Worm (Caenorhabditis elegans) whole organism, late embryonic: ENCODE measurements around the gene F32G8.3.

ENCODE experiments used
- F13H6.1 ChIP-seq: sonication (generic microtip); optimal IDR thresholded peaks from 2 replicates; lab custom pipeline; 2016; ENCODE audit warnings: missing genetic modification characterization, missing compliant biosample characterization
- K02D7.2 ChIP-seq: sonication (generic microtip); optimal IDR thresholded peaks from 2 replicates; lab custom pipeline; 2017; ENCODE audit warnings: mild to moderate bottlenecking, missing genetic modification characterization, missing compliant biosample characterization
- T23F11.4 ChIP-seq: fragments of 200-800 bp; sonication (Bioruptor generic); optimal IDR thresholded peaks from 2 replicates; lab custom pipeline; 2018; ENCODE audit warnings: mild to moderate bottlenecking, missing genetic modification characterization, missing compliant biosample characterization
- ahr-1 ChIP-seq: sonication (generic microtip); optimal IDR thresholded peaks from 2 replicates; lab custom pipeline; 2016; ENCODE audit warnings: missing genetic modification characterization, missing compliant biosample characterization
- ceh-14 ChIP-seq: sonication (generic microtip); optimal IDR thresholded peaks from 2 replicates; lab custom pipeline; 2016; ENCODE audit warnings: missing genotype, missing genetic modification characterization, missing compliant biosample characterization
- ceh-34 ChIP-seq: sonication (generic microtip); optimal IDR thresholded peaks from 2 replicates; lab custom pipeline; 2016; ENCODE audit warnings: mild to moderate bottlenecking, missing genetic modification characterization, missing compliant biosample characterization
- ceh-45 ChIP-seq: fragments of 200-800 bp; sonication (Bioruptor generic); IDR thresholded peaks from 2 replicates; pipeline ENCODE4 v1.3.6; 2022; ENCODE audit warnings: missing genetic modification reagents, missing genetic modification characterization, missing compliant biosample characterization
- ceh-48 ChIP-seq: sonication (generic microtip); optimal IDR thresholded peaks from 2 replicates; lab custom pipeline; 2016; ENCODE audit warnings: missing genetic modification characterization, inconsistent platforms, missing compliant biosample characterization
- ceh-6 ChIP-seq: fragments of 200-800 bp; sonication (Bioruptor generic); optimal IDR thresholded peaks from 2 replicates; lab custom pipeline; 2018; ENCODE audit warnings: mild to moderate bottlenecking, missing genetic modification characterization, missing compliant biosample characterization
- ceh-9 ChIP-seq: sonication (generic microtip); optimal IDR thresholded peaks from 2 replicates; lab custom pipeline; 2016; ENCODE audit warnings: mild to moderate bottlenecking, missing genetic modification characterization, inconsistent platforms, missing compliant biosample characterization
- che-1 ChIP-seq: sonication (generic microtip); optimal IDR thresholded peaks from 2 replicates; lab custom pipeline; 2016; ENCODE audit warnings: mild to moderate bottlenecking, missing genetic modification characterization, missing compliant biosample characterization
- dmd-4 ChIP-seq: sonication (generic microtip); optimal IDR thresholded peaks from 2 replicates; lab custom pipeline; 2016; ENCODE audit warnings: borderline replicate concordance, missing genetic modification characterization, missing compliant biosample characterization
- ets-4 ChIP-seq: sonication (generic microtip); optimal IDR thresholded peaks from 2 replicates; lab custom pipeline; 2016; ENCODE audit warnings: missing genetic modification characterization, missing compliant biosample characterization
- fax-1 ChIP-seq: sonication (generic microtip); optimal IDR thresholded peaks from 2 replicates; lab custom pipeline; 2016; ENCODE audit warnings: missing genotype, missing genetic modification characterization, missing compliant biosample characterization
- fkh-6 ChIP-seq: sonication (generic microtip); optimal IDR thresholded peaks from 2 replicates; lab custom pipeline; 2016; ENCODE audit warnings: missing genetic modification characterization, missing compliant biosample characterization
- gmeb-2 ChIP-seq: sonication (generic microtip); optimal IDR thresholded peaks from 2 replicates; lab custom pipeline; 2016; ENCODE audit warnings: missing genetic modification characterization, inconsistent platforms, missing compliant biosample characterization
- hlh-13 ChIP-seq: fragments of 200-800 bp; sonication (Bioruptor generic); optimal IDR thresholded peaks from 2 replicates; lab custom pipeline; 2018; ENCODE audit warnings: mild to moderate bottlenecking, missing genetic modification characterization, missing compliant biosample characterization
- hlh-6 ChIP-seq: sonication (generic microtip); optimal IDR thresholded peaks from 2 replicates; lab custom pipeline; 2016; ENCODE audit warnings: missing genotype, missing genetic modification characterization, missing compliant biosample characterization
- lin-11 ChIP-seq: fragments of 200-800 bp; sonication (Bioruptor generic); optimal IDR thresholded peaks from 2 replicates; lab custom pipeline; 2018; ENCODE audit warnings: mild to moderate bottlenecking, missing genetic modification characterization, missing compliant biosample characterization
- madf-2 ChIP-seq: sonication (generic microtip); optimal IDR thresholded peaks from 2 replicates; lab custom pipeline; 2017; ENCODE audit warnings: missing genetic modification characterization, missing compliant biosample characterization
- nfya-1 ChIP-seq: sonication (generic microtip); optimal IDR thresholded peaks from 2 replicates; lab custom pipeline; 2017; ENCODE audit warnings: missing genetic modification characterization, mild to moderate bottlenecking, missing compliant biosample characterization, antibody characterized with exemption, moderate library complexity
- nhr-11 ChIP-seq: fragments of 150-350 bp; optimal IDR thresholded peaks from 2 replicates; lab custom pipeline; 2014; ENCODE audit warnings: missing biosample characterization, missing genetic modification characterization
- nhr-232 ChIP-seq: sonication (generic microtip); optimal IDR thresholded peaks from 2 replicates; lab custom pipeline; 2016; ENCODE audit warnings: missing genetic modification characterization, missing compliant biosample characterization
- npax-4 ChIP-seq: sonication (generic microtip); optimal IDR thresholded peaks from 2 replicates; lab custom pipeline; 2016; ENCODE audit warnings: missing genetic modification characterization, missing compliant biosample characterization
- odd-2 ChIP-seq: sonication (generic microtip); optimal IDR thresholded peaks from 2 replicates; lab custom pipeline; 2017; ENCODE audit warnings: antibody characterized with exemption, mild to moderate bottlenecking, missing genetic modification characterization, missing compliant biosample characterization
- pag-3 ChIP-seq: sonication (generic microtip); optimal IDR thresholded peaks from 2 replicates; lab custom pipeline; 2016; ENCODE audit warnings: missing compliant biosample characterization, missing genetic modification characterization, borderline replicate concordance
- pax-1 ChIP-seq: fragments of 150-350 bp; optimal IDR thresholded peaks from 2 replicates; lab custom pipeline; 2014; ENCODE audit warnings: missing biosample characterization, missing genetic modification characterization
- pha-2 ChIP-seq: sonication (generic microtip); optimal IDR thresholded peaks from 2 replicates; lab custom pipeline; 2017; ENCODE audit warnings: mild to moderate bottlenecking, missing genetic modification characterization, missing compliant biosample characterization
- pha-4 ChIP-seq: fragments of 150-350 bp; optimal IDR thresholded peaks from 2 replicates; lab custom pipeline; 2018; ENCODE audit warnings: missing biosample characterization, missing genetic modification reagents, missing genetic modification characterization
- pqm-1 ChIP-seq: sonication (generic microtip); optimal IDR thresholded peaks from 2 replicates; lab custom pipeline; 2016; ENCODE audit warnings: missing genetic modification characterization, missing compliant biosample characterization
- pros-1 ChIP-seq: fragments of 150-350 bp; optimal IDR thresholded peaks from 2 replicates; lab custom pipeline; 2014; ENCODE audit warnings: missing biosample characterization, missing genetic modification reagents, missing genetic modification characterization
- rnt-1 ChIP-seq: sonication (generic microtip); optimal IDR thresholded peaks from 2 replicates; lab custom pipeline; 2016; ENCODE audit warnings: missing genetic modification characterization, missing compliant biosample characterization
- sdc-2 ChIP-seq: sonication (generic microtip); optimal IDR thresholded peaks from 2 replicates; lab custom pipeline; 2016; ENCODE audit warnings: missing genotype, missing genetic modification characterization, missing compliant biosample characterization
- sox-4 ChIP-seq: sonication (generic microtip); optimal IDR thresholded peaks from 2 replicates; lab custom pipeline; 2017; ENCODE audit warnings: mild to moderate bottlenecking, missing genetic modification characterization, inconsistent platforms, missing compliant biosample characterization
- syd-9 ChIP-seq: sonication (generic microtip); optimal IDR thresholded peaks from 2 replicates; lab custom pipeline; 2016; ENCODE audit warnings: mild to moderate bottlenecking, missing genetic modification characterization, moderate library complexity, missing compliant biosample characterization
- tbx-7 ChIP-seq: sonication (generic microtip); optimal IDR thresholded peaks from 2 replicates; lab custom pipeline; 2016; ENCODE audit warnings: missing genotype, missing genetic modification characterization, missing compliant biosample characterization
- ttx-3 ChIP-seq: sonication (generic microtip); optimal IDR thresholded peaks from 2 replicates; lab custom pipeline; 2016; ENCODE audit warnings: missing genetic modification reagents, missing genetic modification characterization, missing compliant biosample characterization
- unc-3 ChIP-seq, 2 experiments: fragments of 200-800 bp in 1 of 2; sonication (Bioruptor generic) in 1 of 2; sonication (generic microtip) in 1 of 2; conservative IDR thresholded peaks in 1 of 2; optimal IDR thresholded peaks in 1 of 2; 2 replicates each; pipeline versions ENCODE4 v1.3.6 to Lab custom; 2016 to 2022; ENCODE audit warnings: missing compliant biosample characterization in 2 of 2, missing genetic modification characterization in 2 of 2, missing genetic modification reagents in 1 of 2
- unc-55 ChIP-seq: sonication (generic microtip); optimal IDR thresholded peaks from 2 replicates; lab custom pipeline; 2017; ENCODE audit warnings: missing biosample characterization, missing genetic modification reagents, missing genetic modification characterization
- unc-86 ChIP-seq: sonication (generic microtip); optimal IDR thresholded peaks from 2 replicates; lab custom pipeline; 2016; ENCODE audit warnings: missing genetic modification characterization, missing compliant biosample characterization
- zip-5 ChIP-seq: sonication (generic microtip); optimal IDR thresholded peaks from 2 replicates; lab custom pipeline; 2016; ENCODE audit warnings: missing genetic modification characterization, missing compliant biosample characterization
- ztf-16 ChIP-seq: sonication (generic microtip); optimal IDR thresholded peaks from 2 replicates; lab custom pipeline; 2017; ENCODE audit warnings: missing genetic modification characterization, missing compliant biosample characterization

Gene F32G8.3

ce11 chrV:10592479-10592878 is 37.3 kb upstream of the F32G8.3 start, which contains the start of gene T21C9.9:
Gene T21C9.9 (minus strand): TSS chrV:10592579.
- TF ChIP-seq ceh-14 (tag; lab: Kevin White, UChicago) (no peak), gmeb-2 (tag; lab: Kevin White, UChicago) (no peak), ceh-6 (GFP tag; lab: Kevin White, UChicago) (no peak), pax-1 (tag; lab: Kevin White, UChicago) (no peak), fax-1 (no peak), nhr-232 (no peak), ceh-48 (tag; lab: Kevin White, UChicago) (no peak), T23F11.4 (GFP tag; lab: Kevin White, UChicago) (no peak), K02D7.2 (no peak), madf-2 (no peak), che-1 (tag; lab: Kevin White, UChicago) (no peak), ceh-9 (tag; lab: Kevin White, UChicago) (no peak)
- TF ChIP-seq, all 69 proteins: peak for 0

DNA sequence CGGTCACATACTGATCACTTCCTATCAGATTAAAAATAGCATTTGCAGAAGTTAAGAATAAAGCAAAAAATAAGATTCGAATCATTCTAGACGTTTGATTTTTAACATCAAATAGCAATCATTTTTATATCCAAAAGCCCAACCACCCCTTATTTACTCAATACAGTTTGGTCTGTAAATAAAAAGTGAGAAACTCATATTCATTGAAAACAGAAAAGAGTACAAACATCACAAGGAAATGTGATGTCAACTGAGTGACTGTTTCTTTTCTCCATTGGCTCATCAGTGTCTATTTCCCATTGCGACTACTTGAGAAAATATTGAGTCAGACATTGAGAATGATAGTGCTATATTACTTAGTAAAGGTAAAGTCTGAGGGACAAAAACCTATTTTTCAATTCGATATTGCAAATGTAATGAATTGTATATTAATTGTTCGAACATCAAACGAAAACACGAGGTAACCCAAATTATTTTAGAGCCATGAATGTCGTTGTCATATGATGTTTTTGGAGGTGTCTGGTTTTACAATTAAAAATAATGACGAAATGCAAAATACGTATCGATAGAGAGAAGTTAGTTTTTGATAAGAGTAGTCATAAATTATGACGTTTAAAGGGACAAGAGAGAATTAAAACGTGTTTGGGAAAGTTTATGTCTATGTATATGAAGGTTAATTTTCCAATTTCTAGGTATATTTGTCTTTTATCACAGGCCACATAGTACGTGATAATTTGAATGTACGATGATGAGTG is 34.8 kb upstream of the F32G8.3 start, which contains the start of gene ttr-23:
Gene ttr-23, minus strand, starts transcription at position 87 of the 755 bp plus-strand sequence.
- TF ChIP-seq ceh-48 (tag; lab: Kevin White, UChicago) = no peak
- TF ChIP-seq lin-11 (tag; lab: Kevin White, UChicago) = no peak
- no peak for TF ChIP-seq ceh-45 (GFP tag; lab: Robert Waterston, UW)
- TF ChIP-seq dmd-4 (tag; lab: Kevin White, UChicago) = no peak
- no peak for TF ChIP-seq rnt-1 (tag; lab: Kevin White, UChicago)
- no peak for TF ChIP-seq hlh-13
- no peak for TF ChIP-seq sdc-2 (tag; lab: Kevin White, UChicago)
- TF ChIP-seq zip-5 (tag; lab: Kevin White, UChicago) = no peak
- TF ChIP-seq pha-4 = no peak
- no peak for TF ChIP-seq ceh-34 (tag; lab: Kevin White, UChicago)
- TF ChIP-seq ahr-1 (tag; lab: Kevin White, UChicago) = no peak
- TF ChIP-seq gmeb-2 (tag; lab: Kevin White, UChicago) = no peak
- TF ChIP-seq nhr-11 (tag; lab: Kevin White, UChicago) = no peak
- no peak for TF ChIP-seq npax-4 (tag; lab: Kevin White, UChicago)
- no peak for TF ChIP-seq hlh-6 (tag; lab: Kevin White, UChicago)
- no peak for TF ChIP-seq fkh-6
- no peak for TF ChIP-seq nhr-232
- no peak for TF ChIP-seq pqm-1 (tag; lab: Kevin White, UChicago)

DNA sequence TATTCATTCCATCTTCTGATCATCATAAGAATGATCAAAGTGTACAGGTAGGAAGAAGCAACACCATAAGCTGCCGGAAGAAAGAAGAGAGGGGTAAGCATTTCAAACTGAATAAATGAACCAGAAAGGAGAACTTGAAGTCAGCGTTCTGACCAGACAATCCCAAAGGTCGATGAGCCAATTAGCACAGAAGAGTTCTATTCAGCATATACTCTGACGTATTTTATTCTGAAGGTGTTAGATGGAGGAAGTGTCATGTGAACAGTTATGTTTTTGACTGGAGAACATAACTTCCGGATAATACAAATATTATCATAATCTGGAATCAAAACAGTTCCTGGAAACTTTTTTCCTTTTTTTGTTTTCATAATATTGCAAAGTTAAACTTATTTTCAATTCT is 33.6 kb upstream of the F32G8.3 start, which contains the start of gene srg-32:
Gene srg-32, minus strand, starts transcription at position 101 of the 400 bp plus-strand sequence.
- TF ChIP-seq che-1 (tag; lab: Kevin White, UChicago) (no peak), pha-2 (tag; lab: Kevin White, UChicago) (no peak), ets-4 (tag; lab: Kevin White, UChicago) (no peak), nhr-232 (no peak), pag-3 (tag; lab: Kevin White, UChicago) (no peak), unc-3 (GFP tag; conservative IDR thresholded peaks at IDR 0.05; lab: Robert Waterston, UW) (no peak), unc-3 (tag; optimal IDR thresholded peaks at IDR 0.05; lab: Kevin White, UChicago) (no peak), ttx-3 (no peak), tbx-7 (tag; lab: Kevin White, UChicago) (no peak), fkh-6 (no peak), ceh-9 (tag; lab: Kevin White, UChicago) (no peak)

DNA sequence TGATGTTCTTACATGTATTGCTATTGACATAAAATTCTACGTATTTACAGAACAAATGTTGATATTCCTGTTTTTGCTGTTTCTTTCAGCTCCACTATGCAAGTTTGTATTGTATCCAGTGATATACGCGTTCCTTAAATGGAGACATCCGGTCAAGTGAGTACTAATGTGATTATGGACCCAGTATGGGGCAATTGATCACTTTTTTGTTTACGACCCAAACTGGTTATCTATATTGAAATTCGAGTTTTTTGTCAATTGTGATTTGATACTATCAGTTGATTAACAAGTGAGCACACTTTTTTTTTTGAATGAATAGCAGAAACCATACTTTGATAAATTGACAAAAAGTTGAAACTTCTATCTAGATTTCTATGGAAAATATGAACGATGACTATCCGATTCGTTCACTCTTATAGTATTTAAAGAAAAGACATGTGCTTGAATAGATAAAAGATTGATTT is 26.7 kb upstream of the F32G8.3 start, which contains the start of gene T21C9.6:
Gene T21C9.6, plus strand, starts transcription at position 51 of the 464 bp plus-strand sequence.
- TF ChIP-seq unc-55 (GFP tag; lab: Kevin White, UChicago) = no peak
- no peak for TF ChIP-seq gmeb-2 (tag; lab: Kevin White, UChicago)
- TF ChIP-seq pros-1 (tag; lab: Kevin White, UChicago) = no peak
- TF ChIP-seq dmd-4 (tag; lab: Kevin White, UChicago) = no peak
- no peak for TF ChIP-seq odd-2 (tag; lab: Kevin White, UChicago)
- TF ChIP-seq nhr-11 (tag; lab: Kevin White, UChicago) = no peak
- TF ChIP-seq F13H6.1 = no peak
- no peak for TF ChIP-seq nfya-1 (tag; lab: Kevin White, UChicago)
- TF ChIP-seq fax-1 = no peak
- no peak for TF ChIP-seq unc-86 (tag; lab: Kevin White, UChicago)
- no peak for TF ChIP-seq pax-1 (tag; lab: Kevin White, UChicago)
- no peak for TF ChIP-seq fkh-6
- TF ChIP-seq ceh-34 (tag; lab: Kevin White, UChicago) = no peak
- TF ChIP-seq ztf-16 (tag; lab: Kevin White, UChicago) = no peak
- no peak for TF ChIP-seq syd-9 (tag; lab: Kevin White, UChicago)
- no peak for TF ChIP-seq sox-4
- TF ChIP-seq zip-5 (tag; lab: Kevin White, UChicago) = no peak
- TF ChIP-seq unc-3 (GFP tag; conservative IDR thresholded peaks at IDR 0.05; lab: Robert Waterston, UW) = no peak
- no peak for TF ChIP-seq unc-3 (tag; optimal IDR thresholded peaks at IDR 0.05; lab: Kevin White, UChicago)
